Fruit fly (Drosophila melanogaster): Measurements from ENCODE around the gene CG34177.

CG34177 gene

dm6 chr2L:4385387-4386279 lies 48.1 kb upstream of the CG34177 start, which contains the start of gene Vps53 (continued):
- TF ChIP-seq PHDP (tag; optimal IDR thresholded peaks at IDR 0.05) (no peak), grn (GFP tag; optimal IDR thresholded peaks at IDR 0.05) (peak; percentile 77), ATbp (GFP tag; optimal IDR thresholded peaks at IDR 0.05) (no peak), Scr (GFP tag; IDR thresholded peaks at IDR 0.05; ENCODE audit: partially characterized antibody) (peak; percentile 35; the same call in 1 of the 2 replicates), Atf3 (GFP tag; optimal IDR thresholded peaks at IDR 0.05) (no peak), Spps (tag; optimal IDR thresholded peaks at IDR 0.05) (no peak), CG7271 (tag; optimal IDR thresholded peaks at IDR 0.05) (no peak), CG18599 (GFP tag; optimal IDR thresholded peaks at IDR 0.05) (no peak), YL-1 (GFP tag; optimal IDR thresholded peaks at IDR 0.05) (peak; percentile 15), so (GFP tag; IDR thresholded peaks at IDR 0.05) (no peak), Six4 (GFP tag; optimal IDR thresholded peaks at IDR 0.05) (no peak), HHEX (GFP tag; optimal IDR thresholded peaks at IDR 0.05) (no peak), CG11247 (GFP tag; IDR thresholded peaks at IDR 0.05) (no peak), dm (GFP tag; optimal IDR thresholded peaks at IDR 0.05) (no peak), BEAF-32 (GFP tag; optimal IDR thresholded peaks at IDR 0.05) (peak; percentile 54), vfl (GFP tag; optimal IDR thresholded peaks at IDR 0.05) (no peak), Mrtf (GFP tag; IDR thresholded peaks at IDR 0.05) (no peak), B-H1 (GFP tag; IDR thresholded peaks at IDR 0.05) (no peak), CG1603 (tag; optimal IDR thresholded peaks at IDR 0.05) (peak; percentile 14), CG4617 (GFP tag; optimal IDR thresholded peaks at IDR 0.05; ENCODE audit: borderline replicate concordance) (peak; percentile 65), Fer2 (tag; optimal IDR thresholded peaks at IDR 0.05) (no peak), slou (GFP tag; optimal IDR thresholded peaks at IDR 0.05) (no peak), wor (GFP tag; IDR thresholded peaks at IDR 0.05) (no peak), pzg (GFP tag; optimal IDR thresholded peaks at IDR 0.05) (peak; percentile 56), pan (optimal IDR thresholded peaks at IDR 0.05) (no peak), pan (GFP tag; optimal IDR thresholded peaks at IDR 0.05 in 1 of 2, IDR thresholded peaks at IDR 0.05 in 1 of 2) (no peak), CG7556 (GFP tag; optimal IDR thresholded peaks at IDR 0.05) (no peak), Myb (GFP tag; optimal IDR thresholded peaks at IDR 0.05) (peak; percentile 7), CG15011 (GFP tag; optimal IDR thresholded peaks at IDR 0.05) (no peak), Dp (GFP tag; optimal IDR thresholded peaks at IDR 0.05) (peak; percentile 85), CG17186 (GFP tag; optimal IDR thresholded peaks at IDR 0.05) (peak; percentile 100), cas (GFP tag; IDR thresholded peaks at IDR 0.05) (no peak), CG30403 (GFP tag; optimal IDR thresholded peaks at IDR 0.05) (no peak), CG4404 (GFP tag; IDR thresholded peaks at IDR 0.05) (no peak), CG14710 (tag; optimal IDR thresholded peaks at IDR 0.05) (peak; percentile 11), Dll (GFP tag; IDR thresholded peaks at IDR 0.05; ENCODE audit: partially characterized antibody) (peak; percentile 58; the same call in 2 of the 4 replicates), bbx (GFP tag; IDR thresholded peaks at IDR 0.05; ENCODE audit: partially characterized antibody) (peak; percentile 47), unc-4 (GFP tag; IDR thresholded peaks at IDR 0.05; ENCODE audit: partially characterized antibody) (peak; percentile 35; the same call in 1 of the 2 replicates), fd3F (GFP tag; optimal IDR thresholded peaks at IDR 0.05) (no peak), sens (GFP tag) (peak; percentile 60), H2.0 (GFP tag; IDR thresholded peaks at IDR 0.05) (no peak), CG6689 (GFP tag; IDR thresholded peaks at IDR 0.05) (no peak), MESR4 (GFP tag; optimal IDR thresholded peaks at IDR 0.05) (peak; percentile 59), stwl (tag; optimal IDR thresholded peaks at IDR 0.05) (peak; percentile 24), Gug (GFP tag; IDR thresholded peaks at IDR 0.05) (no peak), Sox102F (GFP tag; optimal IDR thresholded peaks at IDR 0.05) (no peak), GATAe (GFP tag; conservative IDR thresholded peaks at IDR 0.05) (peak; percentile 48; the same call in 1 of the 2 replicates), dmrt99B (tag; optimal IDR thresholded peaks at IDR 0.05) (no peak)

Measured in whole organism, embryonic.